Worm (Caenorhabditis elegans): Measurements from ENCODE around the gene osm-10.

The osm-10 gene

ce11 chrIII:7229687-7230086, 13.4 kb upstream of the osm-10 start, which contains the start of gene R151.8:
Gene R151.8 (minus strand): TSS chrIII:7229787.
- TF ChIP-seq attf-3 (GFP tag; conservative IDR thresholded peaks at IDR 0.05): no peak
- TF ChIP-seq mel-28 (tag; optimal IDR thresholded peaks at IDR 0.05; ENCODE audit: borderline replicate concordance): no peak
- no peak for TF ChIP-seq C06A6.2 (GFP tag; conservative IDR thresholded peaks at IDR 0.05)
- TF ChIP-seq mcd-1 (GFP tag; IDR thresholded peaks at IDR 0.05): no peak
- TF ChIP-seq F22D6.2 (tag; optimal IDR thresholded peaks at IDR 0.05): no peak
- no peak for TF ChIP-seq lin-54 (GFP tag; optimal IDR thresholded peaks at IDR 0.05)
- no peak for TF ChIP-seq aptf-2 (GFP tag; conservative IDR thresholded peaks at IDR 0.05)
- TF ChIP-seq Y67H2A.10 (GFP tag; conservative IDR thresholded peaks at IDR 0.05): no peak
- TF ChIP-seq ceh-91 (GFP tag; IDR thresholded peaks at IDR 0.05): no peak
- TF ChIP-seq snpc-1.1 (tag; optimal IDR thresholded peaks at IDR 0.05; ENCODE audit: insufficient read depth): no peak
- no peak for TF ChIP-seq F39B2.1 (GFP tag; IDR thresholded peaks at IDR 0.05)
- TF ChIP-seq zfh-2 (GFP tag; conservative IDR thresholded peaks at IDR 0.05): no peak
- no peak for TF ChIP-seq unc-130 (GFP tag; optimal IDR thresholded peaks at IDR 0.05)
- TF ChIP-seq dpl-1 (GFP tag; optimal IDR thresholded peaks at IDR 0.05): no peak
- TF ChIP-seq cebp-2 (GFP tag; IDR thresholded peaks at IDR 0.05): no peak
- TF ChIP-seq akir-1 (GFP tag; optimal IDR thresholded peaks at IDR 0.05): no peak
- no peak for TF ChIP-seq hmg-20 (GFP tag; IDR thresholded peaks at IDR 0.05)
- TF ChIP-seq D2030.7 (GFP tag; IDR thresholded peaks at IDR 0.05): no peak
- TF ChIP-seq hlh-12 (tag; optimal IDR thresholded peaks at IDR 0.05): no peak
- no peak for TF ChIP-seq K12H6.12 (tag; optimal IDR thresholded peaks at IDR 0.05)

- TF ChIP-seq athp-1 (tag; optimal IDR thresholded peaks at IDR 0.05): no peak
- no peak for TF ChIP-seq F23B12.7 (tag; optimal IDR thresholded peaks at IDR 0.05; ENCODE audit: insufficient read depth)
- no peak for TF ChIP-seq nhr-179 (tag; optimal IDR thresholded peaks at IDR 0.05)
- no peak for TF ChIP-seq Y53G8AR.9 (GFP tag; conservative IDR thresholded peaks at IDR 0.05)
- no peak for TF ChIP-seq lin-26 (GFP tag; IDR thresholded peaks at IDR 0.05)
- TF ChIP-seq efl-1 (GFP tag; optimal IDR thresholded peaks at IDR 0.05): no peak
- no peak for TF ChIP-seq aptf-2 (GFP tag; conservative IDR thresholded peaks at IDR 0.05)
- no peak for TF ChIP-seq cebp-1 (GFP tag; IDR thresholded peaks at IDR 0.05)
- no peak for TF ChIP-seq cebp-1 (tag; optimal IDR thresholded peaks at IDR 0.05)
- no peak for TF ChIP-seq akir-1 (GFP tag; optimal IDR thresholded peaks at IDR 0.05)
- no peak for TF ChIP-seq F57A8.1 (GFP tag; optimal IDR thresholded peaks at IDR 0.05)
- no peak for TF ChIP-seq egrh-3 (GFP tag; IDR thresholded peaks at IDR 0.05)
- no peak for TF ChIP-seq tlf-1 (GFP tag; optimal IDR thresholded peaks at IDR 0.05)
- no peak for TF ChIP-seq T07F8.4 (tag; optimal IDR thresholded peaks at IDR 0.05)
- no peak for TF ChIP-seq ets-4 (GFP tag; optimal IDR thresholded peaks at IDR 0.05)
- no peak for TF ChIP-seq hlh-12 (tag; optimal IDR thresholded peaks at IDR 0.05)
- no peak for TF ChIP-seq ceh-100 (GFP tag; IDR thresholded peaks at IDR 0.05)
Observed at ce11 chrIII:7230841-7231240, 12.2 kb upstream of the osm-10 start, which contains the start of gene R151.10. Gene R151.10 (minus strand): TSS chrIII:7230941.

ce11 chrIII:7232782-7233181, 10.3 kb upstream of the osm-10 start, which contains the start of gene adr-2:
Gene adr-2 (minus strand): TSS chrIII:7232882.
- no peak for TF ChIP-seq ztf-26 (tag; optimal IDR thresholded peaks at IDR 0.05)
- no peak for TF ChIP-seq aptf-2 (GFP tag; conservative IDR thresholded peaks at IDR 0.05)
- no peak for TF ChIP-seq ceh-91 (GFP tag; IDR thresholded peaks at IDR 0.05)
- no peak for TF ChIP-seq sdz-38 (tag; optimal IDR thresholded peaks at IDR 0.05)
- TF ChIP-seq nhr-80 (tag; optimal IDR thresholded peaks at IDR 0.05): no peak
- TF ChIP-seq ztf-18 (tag; optimal IDR thresholded peaks at IDR 0.05): peak; percentile 10
